Worm (Caenorhabditis elegans): ENCODE data around the gene R06B9.5.

DNA sequence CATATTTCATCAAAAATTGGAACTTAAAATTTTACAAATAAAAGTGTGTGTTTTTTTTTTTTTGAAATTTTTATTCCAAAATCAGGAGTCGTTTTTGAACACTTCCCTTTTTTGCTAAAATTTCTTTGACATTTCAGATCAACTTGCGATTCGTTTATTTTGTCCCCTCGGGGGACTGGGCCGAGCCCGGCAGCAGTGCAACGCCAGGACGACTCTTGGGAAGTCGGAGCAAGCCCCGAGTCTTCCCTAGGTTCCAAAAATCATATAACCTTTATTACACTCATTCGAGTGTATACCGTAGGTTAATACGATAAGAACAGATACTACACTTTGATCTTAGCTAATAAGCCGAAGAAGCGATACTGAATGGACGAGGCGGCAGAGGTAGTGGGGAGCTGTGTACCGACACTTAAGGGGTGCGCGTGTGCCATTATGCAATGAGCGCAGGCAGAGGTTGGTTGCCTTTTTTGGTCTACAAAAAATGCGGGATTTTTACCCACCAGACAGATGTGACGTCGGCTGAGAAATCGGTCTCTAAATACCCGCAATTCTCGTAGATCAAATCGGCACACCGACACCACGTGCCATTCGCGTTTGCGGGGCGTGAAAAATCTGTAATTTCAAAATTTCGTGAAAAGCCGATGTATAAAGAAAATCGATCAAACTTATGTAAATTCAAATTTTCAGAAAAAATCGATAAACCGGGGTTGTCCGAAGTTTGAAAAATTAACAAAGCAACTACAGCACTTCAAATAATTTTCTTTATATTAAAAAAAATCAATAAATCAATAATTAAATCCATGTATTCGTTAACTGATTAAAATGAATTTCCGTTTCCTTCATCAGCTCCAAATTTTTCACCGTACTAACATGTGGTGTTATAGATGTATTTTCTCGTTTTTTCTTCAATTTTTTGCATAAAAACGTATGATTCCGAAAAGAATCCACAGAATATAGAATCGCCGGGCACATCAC is 18.4 kb upstream of the R06B9.5 start:
- TF ChIP-seq zag-1 (tag; optimal IDR thresholded peaks at IDR 0.05) (no peak), ama-1 (optimal IDR thresholded peaks at IDR 0.05) (no peak), lsy-2 (tag; optimal IDR thresholded peaks at IDR 0.05) (no peak), fkh-10 (GFP tag; optimal IDR thresholded peaks at IDR 0.05) (no peak), C16A3.4 (tag; optimal IDR thresholded peaks at IDR 0.05) (no peak), egl-27 (tag; optimal IDR thresholded peaks at IDR 0.05) (no peak), skn-1 (tag; optimal IDR thresholded peaks at IDR 0.05) (no peak), lin-35 (GFP tag; optimal IDR thresholded peaks at IDR 0.05) (no peak), nhr-90 (tag; optimal IDR thresholded peaks at IDR 0.05; ENCODE audit: poor library complexity) (no peak), ceh-82 (tag; optimal IDR thresholded peaks at IDR 0.05) (no peak)

Measured in whole organism, L1 larva.